Fruit fly (Drosophila melanogaster): Measurements from ENCODE around the gene CHMP2B.
A peak's percentile ranks its signal among the peaks of the same experiment; 100 is the strongest.

Gene CHMP2B

DNA sequence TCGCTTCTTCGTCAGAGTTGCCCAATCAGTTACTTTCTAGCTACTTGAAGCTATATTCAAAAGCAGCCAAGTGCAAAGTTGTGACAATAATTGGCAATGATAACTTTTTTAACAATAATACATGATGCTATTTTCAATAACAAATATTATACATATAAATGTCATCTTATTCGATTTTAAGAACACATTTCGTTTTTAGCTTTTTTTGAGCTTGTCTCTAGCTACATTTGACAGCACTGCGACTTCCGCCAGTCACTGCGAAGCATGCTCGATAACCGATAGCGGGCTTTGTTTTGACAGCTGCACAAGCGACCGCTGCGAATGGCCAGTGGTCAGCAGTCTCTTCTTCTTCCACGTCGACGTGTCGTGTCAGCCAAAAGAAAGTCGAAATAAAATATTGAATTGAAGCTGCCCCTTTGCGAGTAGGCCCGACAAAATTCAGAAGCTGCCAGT, 13.0 kb downstream of the CHMP2B start, which contains the start of the genes Gen and Srp54k (continued):
- TF ChIP-seq CG15514 (GFP tag; optimal IDR thresholded peaks at IDR 0.05) = peak; percentile 34
- no peak for TF ChIP-seq Nf-YB (GFP tag; optimal IDR thresholded peaks at IDR 0.05)
- no peak for TF ChIP-seq CG8478 (optimal IDR thresholded peaks at IDR 0.05)
- TF ChIP-seq Camta (GFP tag; optimal IDR thresholded peaks at IDR 0.05) = no peak
- peak; percentile 85 for TF ChIP-seq Dref (GFP tag; IDR thresholded peaks at IDR 0.05)
- no peak for TF ChIP-seq gt (GFP tag; IDR thresholded peaks at IDR 0.05)
- no peak for TF ChIP-seq tap (tag; optimal IDR thresholded peaks at IDR 0.05)
- no peak for TF ChIP-seq CG6813 (GFP tag; optimal IDR thresholded peaks at IDR 0.05)
- no peak for TF ChIP-seq CG11093 (GFP tag; IDR thresholded peaks at IDR 0.05)
- TF ChIP-seq pho (GFP tag; optimal IDR thresholded peaks at IDR 0.05) = peak; percentile 37
- no peak for TF ChIP-seq en (GFP tag; optimal IDR thresholded peaks at IDR 0.05)
- 0 out of 3 replicates have a peak, but pooled peaks have one; percentile 9 for TF ChIP-seq ase (GFP tag; IDR thresholded peaks at IDR 0.05)
- no peak for TF ChIP-seq CG4820 (GFP tag; optimal IDR thresholded peaks at IDR 0.05)
- TF ChIP-seq peb (GFP tag; IDR thresholded peaks at IDR 0.05) = no peak
- no peak for TF ChIP-seq gfzf (GFP tag; optimal IDR thresholded peaks at IDR 0.05)
- no peak for TF ChIP-seq Kr (GFP tag; optimal IDR thresholded peaks at IDR 0.05)
- TF ChIP-seq CHES-1-like (GFP tag; optimal IDR thresholded peaks at IDR 0.05) = peak; percentile 66
- TF ChIP-seq twi (tag; optimal IDR thresholded peaks at IDR 0.05) = no peak
- TF ChIP-seq sqz (GFP tag; optimal IDR thresholded peaks at IDR 0.05) = no peak
- peak; percentile 24 for TF ChIP-seq ems (GFP tag; optimal IDR thresholded peaks at IDR 0.05)
- peak; percentile 23 for TF ChIP-seq Hr3 (GFP tag; optimal IDR thresholded peaks at IDR 0.05)
- no peak for TF ChIP-seq TFAM (GFP tag; optimal IDR thresholded peaks at IDR 0.05)
- TF ChIP-seq seq (GFP tag; IDR thresholded peaks at IDR 0.05) = no peak
- peak; percentile 51 for TF ChIP-seq dm (GFP tag; optimal IDR thresholded peaks at IDR 0.05)
- peak; percentile 6 for TF ChIP-seq fd3F (GFP tag; optimal IDR thresholded peaks at IDR 0.05)
- TF ChIP-seq Fer2 (tag; optimal IDR thresholded peaks at IDR 0.05) = no peak
- TF ChIP-seq CG3281 (GFP tag; optimal IDR thresholded peaks at IDR 0.05) = no peak
- TF ChIP-seq Ets65A (GFP tag) = peak; percentile 92
- TF ChIP-seq CG33213 (GFP tag; optimal IDR thresholded peaks at IDR 0.05) = no peak
- no peak for TF ChIP-seq CG1603 (tag; optimal IDR thresholded peaks at IDR 0.05)
- TF ChIP-seq wek (GFP tag; optimal IDR thresholded peaks at IDR 0.05) = no peak
- no peak for TF ChIP-seq slp2 (GFP tag; optimal IDR thresholded peaks at IDR 0.05)
- TF ChIP-seq Nf-YC (tag; optimal IDR thresholded peaks at IDR 0.05) = peak; percentile 12
- TF ChIP-seq lmd (GFP tag; IDR thresholded peaks at IDR 0.05) = peak; percentile 23; the same call in 1 of the 2 replicates
- TF ChIP-seq Six4 (GFP tag; optimal IDR thresholded peaks at IDR 0.05) = no peak
- peak; percentile 8 for TF ChIP-seq slou (GFP tag; optimal IDR thresholded peaks at IDR 0.05)
- no peak for TF ChIP-seq hbn (GFP tag; IDR thresholded peaks at IDR 0.05; ENCODE audit: partially characterized antibody)
- TF ChIP-seq CG7786 (GFP tag; optimal IDR thresholded peaks at IDR 0.05) = no peak
- no peak for TF ChIP-seq CG14014 (GFP tag; IDR thresholded peaks at IDR 0.05)
- TF ChIP-seq tgo (GFP tag; IDR thresholded peaks at IDR 0.05) = peak; percentile 64
- no peak for TF ChIP-seq B-H1 (GFP tag; IDR thresholded peaks at IDR 0.05)
- TF ChIP-seq CG8765 (GFP tag; IDR thresholded peaks at IDR 0.05) = no peak
- no peak for TF ChIP-seq danr (GFP tag; IDR thresholded peaks at IDR 0.05)
- no peak for TF ChIP-seq CG4424 (GFP tag; optimal IDR thresholded peaks at IDR 0.05)
- TF ChIP-seq CG7745 (tag; optimal IDR thresholded peaks at IDR 0.05) = no peak
- TF ChIP-seq Sin3A (optimal IDR thresholded peaks at IDR 0.05) = peak; percentile 88
- TF ChIP-seq CG4617 (GFP tag; optimal IDR thresholded peaks at IDR 0.05; ENCODE audit: borderline replicate concordance) = peak; percentile 42
- no peak for TF ChIP-seq Stat92E (GFP tag; optimal IDR thresholded peaks at IDR 0.05)
- TF ChIP-seq Doc3 (GFP tag; IDR thresholded peaks at IDR 0.05; ENCODE audit: partially characterized antibody) = no peak
- TF ChIP-seq Abd-B (GFP tag; optimal IDR thresholded peaks at IDR 0.05) = peak; percentile 20
- no peak for TF ChIP-seq Awh (GFP tag; IDR thresholded peaks at IDR 0.05)
- TF ChIP-seq CG15073 (GFP tag; optimal IDR thresholded peaks at IDR 0.05) = no peak

All from whole organism, embryonic.